Worm (Caenorhabditis elegans) whole organism, L4 larva: Measurements from ENCODE around the gene F11D5.1.

Experiments
- F49E8.2 ChIP-seq: sonication (generic microtip); optimal IDR thresholded peaks from 2 replicates; lab custom pipeline; 2016; ENCODE audit warnings: missing compliant biosample characterization, mild to moderate bottlenecking, missing genetic modification characterization, borderline replicate concordance
- aly-2 ChIP-seq: sonication (generic microtip); optimal IDR thresholded peaks from 2 replicates; lab custom pipeline; 2018; ENCODE audit warnings: missing biosample characterization, missing genetic modification characterization
- dmd-8 ChIP-seq: fragments of 200-800 bp; sonication (Bioruptor generic); IDR thresholded peaks from 2 replicates; pipeline ENCODE4 v1.3.6; 2022; ENCODE audit warnings: missing genetic modification characterization, missing compliant biosample characterization
- dmd-9 ChIP-seq: fragments of 200-800 bp; sonication (Bioruptor generic); IDR thresholded peaks from 2 replicates; pipeline ENCODE4 v1.3.6; 2022; ENCODE audit warnings: missing genetic modification reagents, missing genetic modification characterization, missing compliant biosample characterization
- lsy-2 ChIP-seq, 2 experiments: fragments of 150-350 bp in 1 of 2; sonication (generic microtip) in 1 of 2; optimal IDR thresholded peaks; 2 replicates each; lab custom pipeline; 2014 to 2017; ENCODE audit warnings: missing biosample characterization in 2 of 2, missing genetic modification characterization in 2 of 2
- mdt-29 ChIP-seq: fragments of 200-800 bp; sonication (Bioruptor generic); IDR thresholded peaks from 2 replicates; pipeline ENCODE4 v1.3.6; 2022; ENCODE audit warnings: missing genetic modification reagents, missing genetic modification characterization, missing compliant biosample characterization
- nhr-25 ChIP-seq: sonication (generic microtip); optimal IDR thresholded peaks from 2 replicates; lab custom pipeline; 2017; ENCODE audit warnings: missing genetic modification characterization, mild to moderate bottlenecking, missing compliant biosample characterization, antibody characterized with exemption, moderate library complexity, borderline replicate concordance; ENCODE audit not compliant: insufficient read depth
- nhr-6 ChIP-seq: fragments of 150-350 bp; optimal IDR thresholded peaks from 2 replicates; lab custom pipeline; 2014; ENCODE audit warnings: missing biosample characterization, missing genetic modification characterization
- rbr-2 ChIP-seq: sonication (generic microtip); optimal IDR thresholded peaks from 2 replicates; lab custom pipeline; 2016; ENCODE audit warnings: missing genotype, missing genetic modification characterization, missing compliant biosample characterization
- unc-62 ChIP-seq, 3 experiments: fragments of 150-350 bp in 1 of 3; sonication (generic microtip); optimal IDR thresholded peaks in 2 of 3; peaks in 1 of 3; 1 replicate in 1 of 3; 2 replicates in 2 of 3; lab custom pipeline; 2014 to 2017; ENCODE audit warnings: missing biosample characterization in 3 of 3, missing genetic modification characterization in 3 of 3, missing genetic modification reagents in 3 of 3, missing genotype in 1 of 3

DNA sequence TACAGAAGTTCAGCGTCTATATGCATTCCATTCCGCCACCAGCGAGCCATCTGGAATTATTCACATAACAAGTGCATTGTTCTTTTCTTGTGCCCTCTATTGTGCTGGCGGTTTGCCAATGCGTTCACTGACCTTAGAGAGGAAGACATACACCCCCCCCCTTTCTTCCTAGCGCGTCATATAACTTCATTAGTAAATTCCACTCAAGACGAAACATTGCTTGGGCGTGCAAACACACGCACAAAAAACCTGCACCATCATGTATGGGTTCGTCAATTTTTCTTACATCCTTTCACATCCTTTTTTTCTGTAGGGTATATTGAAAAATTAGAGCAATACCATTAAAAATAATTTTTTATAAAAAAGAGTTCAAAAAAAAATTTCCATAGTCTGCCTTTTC lies 18.6 kb downstream of the F11D5.1 start, which contains the start of gene ZK816.1:
- TF ChIP-seq aly-2 (no peak), nhr-6 (tag; lab: Kevin White, UChicago) (no peak), unc-62 (GFP tag; optimal IDR thresholded peaks at IDR 0.05 in 1 of 2; lab: Kevin White, UChicago) (no peak), unc-62 (tag; optimal IDR thresholded peaks at IDR 0.05; lab: Kevin White, UChicago) (no peak), dmd-8 (no peak), nhr-25 (tag; lab: Kevin White, UChicago) (no peak), lsy-2 (tag; optimal IDR thresholded peaks at IDR 0.05; lab: Kevin White, UChicago) (no peak), dmd-9 (GFP tag; lab: Robert Waterston, UW) (no peak), rbr-2 (tag; lab: Kevin White, UChicago) (no peak), F49E8.2 (tag; lab: Kevin White, UChicago) (no peak), mdt-29 (no peak)
